Worm (Caenorhabditis elegans) whole organism, midembryonic: ENCODE results near the gene T02D1.7.

Experiments
- T22C8.4 ChIP-seq: fragments of 200-800 bp; sonication (Bioruptor generic); IDR thresholded peaks from 2 replicates; pipeline ENCODE4 v1.3.6; 2022; ENCODE audit warnings: missing genetic modification characterization, missing compliant biosample characterization
- tab-1 ChIP-seq: fragments of 200-800 bp; sonication (Bioruptor generic); IDR thresholded peaks from 2 replicates; pipeline ENCODE4 v1.3.6; 2022; ENCODE audit warnings: missing genetic modification characterization, missing compliant biosample characterization

- TF ChIP-seq tab-1 (GFP tag; lab: Robert Waterston, UW) (no peak), T22C8.4 (GFP tag; lab: Robert Waterston, UW) (no peak)
Measured at ce11 chrIV:17435228-17435627, 28.3 kb upstream of the T02D1.7 start.
